Fruit fly (Drosophila melanogaster) whole organism, embryonic: ENCODE measurements around the gene SoYb.
A peak's percentile ranks its signal among the peaks of the same experiment; 100 is the strongest.

Source experiments
- Abd-B ChIP-seq: fragments of 200-800 bp; sonication (Bioruptor generic); optimal IDR thresholded peaks from 2 replicates; lab custom pipeline; 2018; ENCODE audit warnings: missing biosample characterization, mild to moderate bottlenecking, missing genetic modification characterization, moderate library complexity
- CG10565 ChIP-seq: fragments of 200-800 bp; sonication (Bioruptor generic); optimal IDR thresholded peaks from 3 replicates; lab custom pipeline; 2016; ENCODE audit warnings: missing biosample characterization, mild to moderate bottlenecking, missing genetic modification characterization
- CG12155 ChIP-seq: fragments of 200-800 bp; sonication (Bioruptor generic); optimal IDR thresholded peaks from 3 replicates; lab custom pipeline; 2016; ENCODE audit warnings: missing biosample characterization, missing genetic modification characterization
- CG13775 ChIP-seq: fragments of 200-800 bp; sonication (Bioruptor generic); optimal IDR thresholded peaks from 3 replicates; lab custom pipeline; 2017; ENCODE audit warnings: missing biosample characterization, mild to moderate bottlenecking, missing genetic modification characterization
- CG13894 ChIP-seq: fragments of 200-800 bp; sonication (Bioruptor generic); optimal IDR thresholded peaks from 3 replicates; lab custom pipeline; 2018; ENCODE audit warnings: missing biosample characterization, mild to moderate bottlenecking, missing genetic modification characterization, moderate library complexity
- CG14710 ChIP-seq: fragments of 200-800 bp; sonication (Bioruptor generic); optimal IDR thresholded peaks from 3 replicates; lab custom pipeline; 2019; ENCODE audit warnings: missing biosample characterization, mild to moderate bottlenecking, missing genetic modification characterization, moderate library complexity
- CG14860 ChIP-seq: fragments of 200-800 bp; sonication (Bioruptor generic); IDR thresholded peaks from 3 replicates; pipeline ENCODE4 v1.3.6; 2022; ENCODE audit warnings: missing biosample characterization, missing genetic modification characterization; ENCODE audit not compliant: partially characterized antibody
- CG14965 ChIP-seq: fragments of 200-800 bp; sonication (Bioruptor generic); optimal IDR thresholded peaks from 2 replicates; lab custom pipeline; 2016; ENCODE audit warnings: missing biosample characterization, missing genetic modification characterization, borderline replicate concordance
- CG1647 ChIP-seq: fragments of 200-800 bp; sonication (Bioruptor generic); optimal IDR thresholded peaks from 3 replicates; lab custom pipeline; 2016; ENCODE audit warnings: missing biosample characterization, missing genetic modification characterization
- CG18011 ChIP-seq: fragments of 200-800 bp; sonication (Bioruptor generic); optimal IDR thresholded peaks from 2 replicates; lab custom pipeline; 2017; ENCODE audit warnings: missing biosample characterization, missing genetic modification characterization, mild to moderate bottlenecking, moderate library complexity, missing genotype
- CG18764 ChIP-seq: fragments of 200-800 bp; sonication (Bioruptor generic); optimal IDR thresholded peaks from 3 replicates; lab custom pipeline; 2016; ENCODE audit warnings: missing biosample characterization, missing genetic modification characterization
- CG2202 ChIP-seq: fragments of 200-800 bp; sonication (Bioruptor generic); optimal IDR thresholded peaks from 2 replicates; lab custom pipeline; 2018; ENCODE audit warnings: missing biosample characterization, mild to moderate bottlenecking, missing genetic modification characterization
- CG32772 ChIP-seq: fragments of 200-800 bp; sonication (Bioruptor generic); IDR thresholded peaks from 2 replicates; pipeline ENCODE4 v1.3.6; 2022; ENCODE audit warnings: missing biosample characterization, missing genetic modification characterization
- CG4404 ChIP-seq: fragments of 200-800 bp; sonication (Bioruptor generic); IDR thresholded peaks from 2 replicates; pipeline ENCODE4 v1.3.6; 2022; ENCODE audit warnings: missing biosample characterization, missing genetic modification characterization
- CG4424 ChIP-seq: fragments of 200-800 bp; sonication (Bioruptor generic); optimal IDR thresholded peaks from 3 replicates; lab custom pipeline; 2016; ENCODE audit warnings: missing biosample characterization, missing genetic modification characterization
- CG4617 ChIP-seq: fragments of 200-800 bp; sonication (Bioruptor generic); optimal IDR thresholded peaks from 3 replicates; lab custom pipeline; 2016; ENCODE audit warnings: missing biosample characterization, missing genetic modification characterization, borderline replicate concordance
- CG6272 ChIP-seq: fragments of 200-800 bp; sonication (Bioruptor generic); IDR thresholded peaks from 2 replicates; pipeline ENCODE4 v1.3.6; 2022; ENCODE audit warnings: missing biosample characterization, missing genetic modification characterization
- CG7556 ChIP-seq: fragments of 200-800 bp; sonication (Bioruptor generic); optimal IDR thresholded peaks from 2 replicates; lab custom pipeline; 2017; ENCODE audit warnings: missing biosample characterization, mild to moderate bottlenecking, missing genetic modification characterization
- CG8478 ChIP-seq: fragments of >200 bp; optimal IDR thresholded peaks from 2 replicates; lab custom pipeline; 2018
- CG9215 ChIP-seq: fragments of 200-800 bp; sonication (Bioruptor generic); IDR thresholded peaks from 2 replicates; pipeline ENCODE4 v1.3.6; 2022; ENCODE audit warnings: missing biosample characterization, missing genetic modification characterization
- CG9609 ChIP-seq: fragments of 200-800 bp; sonication (Bioruptor generic); optimal IDR thresholded peaks from 3 replicates; lab custom pipeline; 2016; ENCODE audit warnings: missing biosample characterization, missing genetic modification characterization
- D19B ChIP-seq: fragments of 200-800 bp; sonication (Bioruptor generic); optimal IDR thresholded peaks from 2 replicates; lab custom pipeline; 2017; ENCODE audit warnings: missing biosample characterization, mild to moderate bottlenecking, missing genetic modification characterization
- Dll ChIP-seq: fragments of 200-800 bp; sonication (Bioruptor generic); IDR thresholded peaks from 4 replicates; pipeline ENCODE4 v1.3.6; 2022; ENCODE audit warnings: missing biosample characterization, missing genetic modification characterization; ENCODE audit not compliant: partially characterized antibody
- Dref ChIP-seq: fragments of 200-800 bp; sonication (Bioruptor generic); IDR thresholded peaks from 2 replicates; pipeline ENCODE4 v1.3.6; 2022; ENCODE audit warnings: missing biosample characterization, missing genetic modification characterization
- Eip74EF ChIP-seq, 2 experiments: fragments of 200-800 bp in 1 of 2; fragments of >200 bp in 1 of 2; sonication (Bioruptor generic) in 1 of 2; optimal IDR thresholded peaks; 2 replicates each; lab custom pipeline; 2017 to 2019; ENCODE audit warnings: missing biosample characterization in 2 of 2, missing genetic modification characterization in 2 of 2, mild to moderate bottlenecking in 1 of 2, moderate library complexity in 1 of 2
- Elba2 ChIP-seq: fragments of 200-800 bp; sonication (Bioruptor generic); optimal IDR thresholded peaks from 3 replicates; lab custom pipeline; 2016; ENCODE audit warnings: missing biosample characterization, missing genetic modification characterization
- HLH3B ChIP-seq: fragments of 200-800 bp; sonication (Bioruptor generic); IDR thresholded peaks from 2 replicates; pipeline ENCODE4 v1.3.6; 2022; ENCODE audit warnings: missing biosample characterization, missing genetic modification characterization
- Hsf ChIP-seq: fragments of 200-800 bp; sonication (Bioruptor generic); optimal IDR thresholded peaks from 3 replicates; lab custom pipeline; 2016; ENCODE audit warnings: missing biosample characterization, missing genetic modification characterization
- Mrtf ChIP-seq: fragments of 200-800 bp; sonication (Bioruptor generic); IDR thresholded peaks from 3 replicates; pipeline ENCODE4 v1.3.6; 2022; ENCODE audit warnings: missing biosample characterization, missing genetic modification characterization
- Myb ChIP-seq: fragments of 200-800 bp; sonication (Bioruptor generic); optimal IDR thresholded peaks from 2 replicates; lab custom pipeline; 2016; ENCODE audit warnings: missing biosample characterization, missing genetic modification characterization
- Optix ChIP-seq: fragments of 200-800 bp; sonication (Bioruptor generic); IDR thresholded peaks from 3 replicates; pipeline ENCODE4 v1.3.6; 2022; ENCODE audit warnings: missing biosample characterization, missing genetic modification characterization
- Sry-β ChIP-seq: fragments of 200-800 bp; sonication (Bioruptor generic); optimal IDR thresholded peaks from 2 replicates; lab custom pipeline; 2018; ENCODE audit warnings: missing biosample characterization, mild to moderate bottlenecking, missing genetic modification characterization, moderate library complexity
- Usf ChIP-seq: fragments of 200-800 bp; sonication (Bioruptor generic); optimal IDR thresholded peaks from 2 replicates; lab custom pipeline; 2017; ENCODE audit warnings: missing genotype, missing biosample characterization, missing genetic modification characterization
- cad ChIP-seq: fragments of >200 bp; optimal IDR thresholded peaks from 2 replicates; lab custom pipeline; 2017; ENCODE audit warnings: missing biosample characterization, missing genetic modification characterization
- da ChIP-seq: fragments of 200-800 bp; sonication (Bioruptor generic); optimal IDR thresholded peaks from 2 replicates; lab custom pipeline; 2016; ENCODE audit warnings: missing biosample characterization, missing genetic modification characterization
- danr ChIP-seq: fragments of 200-800 bp; sonication (Bioruptor generic); IDR thresholded peaks from 2 replicates; pipeline ENCODE4 v1.3.6; 2022; ENCODE audit warnings: missing biosample characterization, missing genetic modification characterization
- dimm ChIP-seq: fragments of 200-800 bp; sonication (Bioruptor generic); IDR thresholded peaks from 2 replicates; pipeline ENCODE4 v1.3.6; 2022; ENCODE audit warnings: missing biosample characterization, missing genetic modification characterization
- exex ChIP-seq: fragments of 200-800 bp; sonication (Bioruptor generic); optimal IDR thresholded peaks from 4 replicates; lab custom pipeline; 2018; ENCODE audit warnings: missing biosample characterization, mild to moderate bottlenecking, missing genetic modification characterization, moderate library complexity
- fd102C ChIP-seq: fragments of 200-800 bp; sonication (Bioruptor generic); optimal IDR thresholded peaks from 2 replicates; lab custom pipeline; 2018; ENCODE audit warnings: missing biosample characterization, mild to moderate bottlenecking, missing genetic modification characterization, moderate library complexity
- gce ChIP-seq: fragments of 200-800 bp; sonication (Bioruptor generic); IDR thresholded peaks from 3 replicates; pipeline ENCODE4 v1.3.6; 2022; ENCODE audit warnings: missing biosample characterization, missing genetic modification characterization
- gt ChIP-seq: fragments of 200-800 bp; sonication (Bioruptor generic); IDR thresholded peaks from 2 replicates; pipeline ENCODE4 v1.3.6; 2022; ENCODE audit warnings: missing biosample characterization, missing genetic modification characterization
- nau ChIP-seq: fragments of 200-800 bp; sonication (Bioruptor generic); optimal IDR thresholded peaks from 3 replicates; lab custom pipeline; 2017; ENCODE audit warnings: missing biosample characterization, mild to moderate bottlenecking, missing genetic modification characterization, missing genetic modification reagents
- nmo ChIP-seq: fragments of 200-800 bp; sonication (Bioruptor generic); optimal IDR thresholded peaks from 2 replicates; lab custom pipeline; 2018; ENCODE audit warnings: missing biosample characterization, mild to moderate bottlenecking, missing genetic modification characterization, moderate library complexity
- p53 ChIP-seq: fragments of 200-800 bp; sonication (Bioruptor generic); optimal IDR thresholded peaks from 2 replicates; lab custom pipeline; 2016; ENCODE audit warnings: missing biosample characterization, missing genetic modification characterization
- pros ChIP-seq: fragments of 200-800 bp; sonication (Bioruptor generic); optimal IDR thresholded peaks from 3 replicates; lab custom pipeline; 2019; ENCODE audit warnings: missing biosample characterization, mild to moderate bottlenecking, missing genetic modification characterization, moderate library complexity
- salm ChIP-seq: fragments of 200-800 bp; sonication (Bioruptor generic); optimal IDR thresholded peaks from 2 replicates; lab custom pipeline; 2018; ENCODE audit warnings: missing biosample characterization, mild to moderate bottlenecking, missing genetic modification characterization
- sisA ChIP-seq: fragments of 200-800 bp; sonication (Bioruptor generic); IDR thresholded peaks from 2 replicates; pipeline ENCODE4 v1.3.6; 2022; ENCODE audit warnings: missing biosample characterization, missing genetic modification characterization
- ssp ChIP-seq: fragments of 200-800 bp; sonication (Bioruptor generic); IDR thresholded peaks from 2 replicates; pipeline ENCODE4 v1.3.6; 2022; ENCODE audit warnings: missing biosample characterization, missing genetic modification characterization
- wdn ChIP-seq: fragments of 200-800 bp; sonication (Bioruptor generic); IDR thresholded peaks from 2 replicates; pipeline ENCODE4 v1.3.6; 2022; ENCODE audit warnings: missing biosample characterization, missing genetic modification characterization
- zfh1 ChIP-seq: fragments of 200-800 bp; sonication (Bioruptor generic); IDR thresholded peaks from 3 replicates; pipeline ENCODE4 v1.3.6; 2022; ENCODE audit warnings: missing biosample characterization, missing genetic modification characterization

SoYb gene

dm6 chr2L:9956993-9957652, 45.4 kb downstream of the SoYb start, which contains the start of the genes CG4658 and CG5846 (continued):
- TF ChIP-seq dimm (GFP tag; lab: Robert Waterston, UW), result peak; percentile 76
- TF ChIP-seq CG4404 (GFP tag; lab: Robert Waterston, UW), result peak; percentile 91
- TF ChIP-seq Optix, result no peak
- peak; percentile 87 for TF ChIP-seq wdn (GFP tag; lab: Robert Waterston, UW)
- peak; percentile 97 for TF ChIP-seq nmo
- peak; percentile 90 for TF ChIP-seq CG13894 (tag; lab: Kevin White, UChicago)
- TF ChIP-seq CG4617 (GFP tag; lab: Kevin White, UChicago), result peak; percentile 92
- TF ChIP-seq CG14710 (tag; lab: Kevin White, UChicago), result peak; percentile 96
- TF ChIP-seq sisA (GFP tag; lab: Robert Waterston, UW), result peak; percentile 93
- peak; percentile 100 for TF ChIP-seq D19B (GFP tag; lab: Kevin White, UChicago)
- TF ChIP-seq Usf (GFP tag; lab: Kevin White, UChicago), result peak; percentile 77
- peak; percentile 52 for TF ChIP-seq CG10565 (GFP tag; lab: Kevin White, UChicago)
- peak; percentile 39 for TF ChIP-seq Sry-β
- no peak for TF ChIP-seq pros (GFP tag; lab: Kevin White, UChicago)
- peak; percentile 91 for TF ChIP-seq CG2202 (tag; lab: Kevin White, UChicago)
- peak; percentile 82 for TF ChIP-seq exex (tag; lab: Kevin White, UChicago)
- peak; percentile 82 for TF ChIP-seq CG18011 (GFP tag; lab: Kevin White, UChicago)
- TF ChIP-seq Elba2 (GFP tag; lab: Kevin White, UChicago), result peak; percentile 61
- peak; percentile 90 for TF ChIP-seq CG9215 (GFP tag; lab: Robert Waterston, UW)
- peak in 1 of 2 experiments; percentile 93 for TF ChIP-seq Eip74EF (GFP tag; optimal IDR thresholded peaks at IDR 0.05; lab: Kevin White, UChicago)
- peak; percentile 82 for TF ChIP-seq da
- peak; percentile 90 for TF ChIP-seq danr (GFP tag; lab: Robert Waterston, UW)
- peak; percentile 96 for TF ChIP-seq zfh1 (GFP tag; lab: Robert Waterston, UW)
- peak; percentile 47 for TF ChIP-seq Myb (GFP tag; lab: Kevin White, UChicago)
- no peak for TF ChIP-seq cad
- peak; percentile 93 for TF ChIP-seq CG13775 (GFP tag; lab: Kevin White, UChicago)
- TF ChIP-seq CG9609 (GFP tag; lab: Kevin White, UChicago), result peak; percentile 64
- peak; percentile 62 for TF ChIP-seq p53 (GFP tag; lab: Kevin White, UChicago)
- peak; percentile 93 for TF ChIP-seq CG6272 (GFP tag; lab: Robert Waterston, UW)
- TF ChIP-seq Abd-B (GFP tag; lab: Kevin White, UChicago), result peak; percentile 96
- TF ChIP-seq Hsf, result peak; percentile 94
- peak; percentile 97 for TF ChIP-seq CG32772 (GFP tag; lab: Robert Waterston, UW)
- peak; percentile 88 for TF ChIP-seq ssp (GFP tag; lab: Robert Waterston, UW)
- TF ChIP-seq CG4424, result peak; percentile 95
- TF ChIP-seq gce (GFP tag; lab: Robert Waterston, UW), result peak; percentile 87
- no peak for TF ChIP-seq CG8478
- TF ChIP-seq Mrtf (GFP tag; lab: Robert Waterston, UW), result peak; percentile 87
- TF ChIP-seq salm, result peak; percentile 91
- peak; percentile 71 for TF ChIP-seq CG1647 (GFP tag; lab: Kevin White, UChicago)
- peak; percentile 69 for TF ChIP-seq gt
- TF ChIP-seq CG14965 (GFP tag; lab: Kevin White, UChicago), result no peak
- peak; percentile 97 for TF ChIP-seq HLH3B (GFP tag; lab: Robert Waterston, UW)
- peak; percentile 92 for TF ChIP-seq CG7556 (GFP tag; lab: Kevin White, UChicago)
- TF ChIP-seq nau (GFP tag; lab: Kevin White, UChicago), result no peak
- no peak for TF ChIP-seq Dref (GFP tag; lab: Robert Waterston, UW)
- TF ChIP-seq CG14860 (GFP tag; lab: Robert Waterston, UW), result no peak
- TF ChIP-seq CG12155 (GFP tag; lab: Kevin White, UChicago), result peak; percentile 92
- peak; percentile 93 for TF ChIP-seq CG18764 (GFP tag; lab: Kevin White, UChicago)
- peak; percentile 84 for TF ChIP-seq fd102C (GFP tag; lab: Kevin White, UChicago)
- TF ChIP-seq Dll (GFP tag; lab: Robert Waterston, UW), result no peak; the same call in 3 of the 4 replicates
